Worm (Caenorhabditis elegans) whole organism, late embryonic: ENCODE data around the gene ulp-4.

Experiments used
- C08G9.2 ChIP-seq: sonication (generic microtip); optimal IDR thresholded peaks from 2 replicates; lab custom pipeline; 2016; ENCODE audit warnings: mild to moderate bottlenecking, missing genetic modification characterization, moderate library complexity, missing compliant biosample characterization
- C38D4.7 ChIP-seq: fragments of 200-800 bp; sonication (Bioruptor generic); optimal IDR thresholded peaks from 2 replicates; lab custom pipeline; 2018; ENCODE audit warnings: mild to moderate bottlenecking, missing genetic modification characterization, moderate library complexity, missing compliant biosample characterization
- K02D7.2 ChIP-seq: sonication (generic microtip); optimal IDR thresholded peaks from 2 replicates; lab custom pipeline; 2017; ENCODE audit warnings: mild to moderate bottlenecking, missing genetic modification characterization, missing compliant biosample characterization
- K09A11.1 ChIP-seq: sonication (generic microtip); optimal IDR thresholded peaks from 2 replicates; lab custom pipeline; 2017; ENCODE audit warnings: antibody characterized with exemption, mild to moderate bottlenecking, missing genetic modification characterization, missing compliant biosample characterization; ENCODE audit not compliant: insufficient read depth
- T23F11.4 ChIP-seq: fragments of 200-800 bp; sonication (Bioruptor generic); optimal IDR thresholded peaks from 2 replicates; lab custom pipeline; 2018; ENCODE audit warnings: mild to moderate bottlenecking, missing genetic modification characterization, missing compliant biosample characterization
- Y22D7AL.16 ChIP-seq: sonication (generic microtip); optimal IDR thresholded peaks from 2 replicates; lab custom pipeline; 2016; ENCODE audit warnings: missing genetic modification characterization, missing compliant biosample characterization
- ahr-1 ChIP-seq: sonication (generic microtip); optimal IDR thresholded peaks from 2 replicates; lab custom pipeline; 2016; ENCODE audit warnings: missing genetic modification characterization, missing compliant biosample characterization
- ama-1 ChIP-seq: fragments of 150-350 bp; optimal IDR thresholded peaks from 2 replicates; lab custom pipeline; 2014
- ceh-14 ChIP-seq: sonication (generic microtip); optimal IDR thresholded peaks from 2 replicates; lab custom pipeline; 2016; ENCODE audit warnings: missing genotype, missing genetic modification characterization, missing compliant biosample characterization
- ceh-2 ChIP-seq: sonication (generic microtip); optimal IDR thresholded peaks from 2 replicates; lab custom pipeline; 2016; ENCODE audit warnings: missing genotype, missing genetic modification characterization, missing compliant biosample characterization
- ceh-22 ChIP-seq: sonication (generic microtip); optimal IDR thresholded peaks from 2 replicates; lab custom pipeline; 2017; ENCODE audit warnings: missing biosample characterization, missing genetic modification characterization
- ceh-24 ChIP-seq: sonication (generic microtip); optimal IDR thresholded peaks from 2 replicates; lab custom pipeline; 2016; ENCODE audit warnings: mild to moderate bottlenecking, missing genetic modification characterization, missing compliant biosample characterization
- ceh-30 ChIP-seq: fragments of 150-350 bp; optimal IDR thresholded peaks from 2 replicates; lab custom pipeline; 2014; ENCODE audit warnings: missing biosample characterization, missing genetic modification characterization
- ceh-31 ChIP-seq: sonication (generic microtip); optimal IDR thresholded peaks from 2 replicates; lab custom pipeline; 2016; ENCODE audit warnings: missing genetic modification characterization, missing compliant biosample characterization
- ceh-34 ChIP-seq: sonication (generic microtip); optimal IDR thresholded peaks from 2 replicates; lab custom pipeline; 2016; ENCODE audit warnings: mild to moderate bottlenecking, missing genetic modification characterization, missing compliant biosample characterization
- ceh-9 ChIP-seq: sonication (generic microtip); optimal IDR thresholded peaks from 2 replicates; lab custom pipeline; 2016; ENCODE audit warnings: mild to moderate bottlenecking, missing genetic modification characterization, inconsistent platforms, missing compliant biosample characterization
- che-1 ChIP-seq: sonication (generic microtip); optimal IDR thresholded peaks from 2 replicates; lab custom pipeline; 2016; ENCODE audit warnings: mild to moderate bottlenecking, missing genetic modification characterization, missing compliant biosample characterization
- dmd-4 ChIP-seq: sonication (generic microtip); optimal IDR thresholded peaks from 2 replicates; lab custom pipeline; 2016; ENCODE audit warnings: borderline replicate concordance, missing genetic modification characterization, missing compliant biosample characterization
- dve-1 ChIP-seq: sonication (generic microtip); optimal IDR thresholded peaks from 2 replicates; lab custom pipeline; 2017; ENCODE audit warnings: antibody characterized with exemption, mild to moderate bottlenecking, missing genetic modification characterization, missing compliant biosample characterization
- elt-2 ChIP-seq: sonication (generic microtip); optimal IDR thresholded peaks from 2 replicates; lab custom pipeline; 2016; ENCODE audit warnings: missing genetic modification reagents, missing genetic modification characterization, missing compliant biosample characterization
- ets-4 ChIP-seq: sonication (generic microtip); optimal IDR thresholded peaks from 2 replicates; lab custom pipeline; 2016; ENCODE audit warnings: missing genetic modification characterization, missing compliant biosample characterization
- eyg-1 ChIP-seq: sonication (generic microtip); optimal IDR thresholded peaks from 2 replicates; lab custom pipeline; 2016; ENCODE audit warnings: missing genotype, missing genetic modification characterization, missing compliant biosample characterization
- gmeb-2 ChIP-seq: sonication (generic microtip); optimal IDR thresholded peaks from 2 replicates; lab custom pipeline; 2016; ENCODE audit warnings: missing genetic modification characterization, inconsistent platforms, missing compliant biosample characterization
- hlh-13 ChIP-seq: fragments of 200-800 bp; sonication (Bioruptor generic); optimal IDR thresholded peaks from 2 replicates; lab custom pipeline; 2018; ENCODE audit warnings: mild to moderate bottlenecking, missing genetic modification characterization, missing compliant biosample characterization
- hlh-15 ChIP-seq: sonication (generic microtip); optimal IDR thresholded peaks from 2 replicates; lab custom pipeline; 2016; ENCODE audit warnings: missing genetic modification characterization, missing compliant biosample characterization
- hlh-6 ChIP-seq: sonication (generic microtip); optimal IDR thresholded peaks from 2 replicates; lab custom pipeline; 2016; ENCODE audit warnings: missing genotype, missing genetic modification characterization, missing compliant biosample characterization
- madf-2 ChIP-seq: sonication (generic microtip); optimal IDR thresholded peaks from 2 replicates; lab custom pipeline; 2017; ENCODE audit warnings: missing genetic modification characterization, missing compliant biosample characterization
- mec-3 ChIP-seq: sonication (generic microtip); optimal IDR thresholded peaks from 2 replicates; lab custom pipeline; 2016; ENCODE audit warnings: borderline replicate concordance, missing genetic modification characterization, missing compliant biosample characterization
- nfya-1 ChIP-seq: sonication (generic microtip); optimal IDR thresholded peaks from 2 replicates; lab custom pipeline; 2017; ENCODE audit warnings: missing genetic modification characterization, mild to moderate bottlenecking, missing compliant biosample characterization, antibody characterized with exemption, moderate library complexity
- nhr-11 ChIP-seq: fragments of 150-350 bp; optimal IDR thresholded peaks from 2 replicates; lab custom pipeline; 2014; ENCODE audit warnings: missing biosample characterization, missing genetic modification characterization
- npax-4 ChIP-seq: sonication (generic microtip); optimal IDR thresholded peaks from 2 replicates; lab custom pipeline; 2016; ENCODE audit warnings: missing genetic modification characterization, missing compliant biosample characterization
- odd-2 ChIP-seq: sonication (generic microtip); optimal IDR thresholded peaks from 2 replicates; lab custom pipeline; 2017; ENCODE audit warnings: antibody characterized with exemption, mild to moderate bottlenecking, missing genetic modification characterization, missing compliant biosample characterization
- pag-3 ChIP-seq: sonication (generic microtip); optimal IDR thresholded peaks from 2 replicates; lab custom pipeline; 2016; ENCODE audit warnings: missing compliant biosample characterization, missing genetic modification characterization, borderline replicate concordance
- pha-4 ChIP-seq: fragments of 150-350 bp; optimal IDR thresholded peaks from 2 replicates; lab custom pipeline; 2018; ENCODE audit warnings: missing biosample characterization, missing genetic modification reagents, missing genetic modification characterization
- pqm-1 ChIP-seq: sonication (generic microtip); optimal IDR thresholded peaks from 2 replicates; lab custom pipeline; 2016; ENCODE audit warnings: missing genetic modification characterization, missing compliant biosample characterization
- ref-2 ChIP-seq: sonication (generic microtip); optimal IDR thresholded peaks from 2 replicates; lab custom pipeline; 2016; ENCODE audit warnings: missing genetic modification characterization, missing compliant biosample characterization
- sdc-2 ChIP-seq: sonication (generic microtip); optimal IDR thresholded peaks from 2 replicates; lab custom pipeline; 2016; ENCODE audit warnings: missing genotype, missing genetic modification characterization, missing compliant biosample characterization
- syd-9 ChIP-seq: sonication (generic microtip); optimal IDR thresholded peaks from 2 replicates; lab custom pipeline; 2016; ENCODE audit warnings: mild to moderate bottlenecking, missing genetic modification characterization, moderate library complexity, missing compliant biosample characterization
- ttx-3 ChIP-seq: sonication (generic microtip); optimal IDR thresholded peaks from 2 replicates; lab custom pipeline; 2016; ENCODE audit warnings: missing genetic modification reagents, missing genetic modification characterization, missing compliant biosample characterization
- unc-3 ChIP-seq, 2 experiments: fragments of 200-800 bp in 1 of 2; sonication (Bioruptor generic) in 1 of 2; sonication (generic microtip) in 1 of 2; conservative IDR thresholded peaks in 1 of 2; optimal IDR thresholded peaks in 1 of 2; 2 replicates each; pipeline versions ENCODE4 v1.3.6 to Lab custom; 2016 to 2022; ENCODE audit warnings: missing compliant biosample characterization in 2 of 2, missing genetic modification characterization in 2 of 2, missing genetic modification reagents in 1 of 2
- unc-42 ChIP-seq: sonication (generic microtip); optimal IDR thresholded peaks from 2 replicates; lab custom pipeline; 2016; ENCODE audit warnings: missing genotype, missing genetic modification characterization, missing compliant biosample characterization
- unc-55 ChIP-seq: sonication (generic microtip); optimal IDR thresholded peaks from 2 replicates; lab custom pipeline; 2017; ENCODE audit warnings: missing biosample characterization, missing genetic modification reagents, missing genetic modification characterization
- unc-86 ChIP-seq: sonication (generic microtip); optimal IDR thresholded peaks from 2 replicates; lab custom pipeline; 2016; ENCODE audit warnings: missing genetic modification characterization, missing compliant biosample characterization
- zip-5 ChIP-seq: sonication (generic microtip); optimal IDR thresholded peaks from 2 replicates; lab custom pipeline; 2016; ENCODE audit warnings: missing genetic modification characterization, missing compliant biosample characterization

The ulp-4 gene

ce11 chrII:8112063-8112462 lies 17.7 kb upstream of the ulp-4 start, which contains the start of gene lron-4:
lron-4 (minus strand) TSS chrII:8112163.
- TF ChIP-seq syd-9 (tag; lab: Kevin White, UChicago) (no peak), pqm-1 (tag; lab: Kevin White, UChicago) (no peak), hlh-15 (tag; lab: Kevin White, UChicago) (no peak), mec-3 (tag; lab: Kevin White, UChicago) (no peak), eyg-1 (tag; lab: Kevin White, UChicago) (no peak), hlh-13 (GFP tag; lab: Kevin White, UChicago) (no peak), npax-4 (tag; lab: Kevin White, UChicago) (no peak)

ce11 chrII:8116159-8116558 lies 13.6 kb upstream of the ulp-4 start, which contains the start of gene unc-105:
unc-105 (plus strand) TSS chrII:8116459.
- TF ChIP-seq K09A11.1 (tag; lab: Kevin White, UChicago) (no peak), K02D7.2 (no peak), madf-2 (tag; lab: Kevin White, UChicago) (no peak), pqm-1 (tag; lab: Kevin White, UChicago) (no peak), unc-86 (tag; lab: Kevin White, UChicago) (no peak), pha-4 (no peak), ceh-22 (no peak), T23F11.4 (GFP tag; lab: Kevin White, UChicago) (no peak), ref-2 (no peak), Y22D7AL.16 (no peak), nhr-11 (tag; lab: Kevin White, UChicago) (no peak), ahr-1 (no peak), dmd-4 (tag; lab: Kevin White, UChicago) (no peak), npax-4 (tag; lab: Kevin White, UChicago) (no peak), ceh-30 (tag; lab: Kevin White, UChicago) (no peak), pag-3 (tag; lab: Kevin White, UChicago) (no peak), ama-1 (lab: Kevin White, UChicago) (no peak), zip-5 (no peak), ets-4 (tag; lab: Kevin White, UChicago) (no peak), ceh-24 (tag; lab: Kevin White, UChicago) (no peak)

- no peak for TF ChIP-seq odd-2 (tag; lab: Kevin White, UChicago)
- peak; percentile 77 for TF ChIP-seq nfya-1 (tag; lab: Kevin White, UChicago)
- TF ChIP-seq pqm-1 (tag; lab: Kevin White, UChicago): no peak
- no peak for TF ChIP-seq sdc-2 (tag; lab: Kevin White, UChicago)
Measured at ce11 chrII:8117426-8117825, 12.3 kb upstream of the ulp-4 start.

ce11 chrII:8124867-8125266 lies 4.9 kb upstream of the ulp-4 start, which contains the start of gene ire-1:
ire-1 (minus strand) TSS chrII:8124910.
- no peak for TF ChIP-seq ttx-3 (tag; lab: Kevin White, UChicago)
- peak; percentile 34 for TF ChIP-seq unc-42
- no peak for TF ChIP-seq hlh-6 (tag; lab: Kevin White, UChicago)
- no peak for TF ChIP-seq Y22D7AL.16
- peak; percentile 37 for TF ChIP-seq ceh-31 (tag; lab: Kevin White, UChicago)
- peak; percentile 13; the same call in 1 of the 2 replicates for TF ChIP-seq unc-3 (GFP tag; conservative IDR thresholded peaks at IDR 0.05; lab: Robert Waterston, UW)
- no peak for TF ChIP-seq unc-3 (tag; optimal IDR thresholded peaks at IDR 0.05; lab: Kevin White, UChicago)
- TF ChIP-seq pqm-1 (tag; lab: Kevin White, UChicago): no peak
- no peak for TF ChIP-seq ceh-2
- TF ChIP-seq dve-1 (tag; lab: Kevin White, UChicago): peak; percentile 53
- no peak for TF ChIP-seq K02D7.2
- no peak for TF ChIP-seq nhr-11 (tag; lab: Kevin White, UChicago)
- no peak for TF ChIP-seq C38D4.7 (GFP tag; lab: Kevin White, UChicago)
- no peak for TF ChIP-seq ahr-1
- peak; percentile 73 for TF ChIP-seq nfya-1 (tag; lab: Kevin White, UChicago)
- no peak for TF ChIP-seq C08G9.2 (tag; lab: Kevin White, UChicago)
- TF ChIP-seq ceh-9 (tag; lab: Kevin White, UChicago): no peak
- TF ChIP-seq gmeb-2: no peak
- no peak for TF ChIP-seq ceh-34 (tag; lab: Kevin White, UChicago)
- TF ChIP-seq elt-2 (tag; lab: Kevin White, UChicago): peak; percentile 3
- TF ChIP-seq hlh-13 (GFP tag; lab: Kevin White, UChicago): no peak
- TF ChIP-seq che-1 (tag; lab: Kevin White, UChicago): no peak
- TF ChIP-seq unc-55 (GFP tag; lab: Kevin White, UChicago): no peak
- no peak for TF ChIP-seq ceh-14 (tag; lab: Kevin White, UChicago)
- TF ChIP-seq pag-3 (tag; lab: Kevin White, UChicago): no peak
- no peak for TF ChIP-seq T23F11.4 (GFP tag; lab: Kevin White, UChicago)
